Worm (Caenorhabditis elegans) whole organism, L4 larva: ENCODE measurements around the gene atg-3.

Experiments
- ceh-82 ChIP-seq: sonication (generic microtip); optimal IDR thresholded peaks from 2 replicates; lab custom pipeline; 2017; ENCODE audit warnings: missing biosample characterization, missing genetic modification characterization
- dpl-1 ChIP-seq: fragments of 150-350 bp; optimal IDR thresholded peaks from 2 replicates; lab custom pipeline; 2014; ENCODE audit warnings: missing biosample characterization, missing genetic modification reagents, missing genetic modification characterization
- lin-13 ChIP-seq: fragments of 150-350 bp; optimal IDR thresholded peaks from 2 replicates; lab custom pipeline; 2014; ENCODE audit warnings: missing biosample characterization, missing genetic modification reagents, missing genetic modification characterization
- mxl-3 ChIP-seq: fragments of 200-800 bp; sonication (Bioruptor generic); optimal IDR thresholded peaks from 2 replicates; lab custom pipeline; 2018; ENCODE audit warnings: mild to moderate bottlenecking, missing genetic modification characterization, missing compliant biosample characterization
- nhr-237 ChIP-seq: sonication (generic microtip); optimal IDR thresholded peaks from 2 replicates; lab custom pipeline; 2017; ENCODE audit warnings: missing biosample characterization, missing genetic modification characterization
- pha-4 ChIP-seq, 2 experiments: fragments of 150-350 bp in 1 of 2; fragments of 200-800 bp in 1 of 2; sonication (Bioruptor generic) in 1 of 2; IDR thresholded peaks in 1 of 2; optimal IDR thresholded peaks in 1 of 2; 2 replicates each; pipeline versions ENCODE4 v1.3.6 to Lab custom; 2014 to 2022; ENCODE audit warnings: missing genetic modification characterization in 2 of 2, missing genetic modification reagents in 2 of 2, missing biosample characterization in 1 of 2, missing compliant biosample characterization in 1 of 2
- pqm-1 ChIP-seq: sonication (generic microtip); optimal IDR thresholded peaks from 2 replicates; lab custom pipeline; 2017; ENCODE audit warnings: missing biosample characterization, missing genetic modification characterization

DNA sequence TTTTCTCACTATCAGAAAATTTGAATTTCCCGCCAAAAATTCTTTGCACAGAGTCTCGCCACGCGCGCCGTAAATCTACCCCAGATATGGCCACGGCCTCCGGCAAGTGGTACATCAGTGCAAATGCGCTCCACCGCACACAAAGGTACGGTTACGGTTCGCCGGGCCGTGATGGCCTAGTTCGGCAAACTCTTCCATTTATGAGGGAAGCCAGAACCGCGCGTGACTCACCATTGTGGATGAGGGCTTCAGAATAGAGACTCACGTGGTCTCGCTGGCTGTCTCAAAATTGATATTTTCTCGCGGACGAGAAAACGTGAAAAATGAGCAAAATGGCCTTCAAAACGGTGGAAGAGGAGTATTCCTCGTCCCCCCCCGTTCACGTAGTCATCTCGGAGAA is 9.5 kb downstream of the atg-3 start:
- no peak for TF ChIP-seq dpl-1 (GFP tag; lab: Kevin White, UChicago)
- no peak for TF ChIP-seq pha-4 (GFP tag; IDR thresholded peaks at IDR 0.05; lab: Robert Waterston, UW)
- TF ChIP-seq pha-4 (tag; optimal IDR thresholded peaks at IDR 0.05; lab: Kevin White, UChicago): no peak
- no peak for TF ChIP-seq nhr-237 (tag; lab: Kevin White, UChicago)
- no peak for TF ChIP-seq pqm-1 (tag; lab: Kevin White, UChicago)
- TF ChIP-seq ceh-82 (tag; lab: Kevin White, UChicago): no peak
- TF ChIP-seq mxl-3 (GFP tag; lab: Kevin White, UChicago): no peak
- no peak for TF ChIP-seq lin-13 (GFP tag; lab: Kevin White, UChicago)
